Fruit fly (Drosophila melanogaster): ENCODE results near the gene CG9586.
A peak's percentile ranks its signal among the peaks of the same experiment; 100 is the strongest.

The CG9586 gene

dm6 chr2L:9182504-9182928 lies 16.2 kb upstream of the CG9586 start:
- TF ChIP-seq CTCF (optimal IDR thresholded peaks at IDR 0.05) (no peak), CG8478 (optimal IDR thresholded peaks at IDR 0.05) (no peak)

- TF ChIP-seq CTCF (optimal IDR thresholded peaks at IDR 0.05) (no peak), CG8478 (optimal IDR thresholded peaks at IDR 0.05) (no peak)
Measured at dm6 chr2L:9181674-9182073, 15.4 kb upstream of the CG9586 start.

dm6 chr2L:9179285-9179684 lies 13.0 kb upstream of the CG9586 start:
- TF ChIP-seq CG8478 (optimal IDR thresholded peaks at IDR 0.05) = no peak
- no peak for TF ChIP-seq CTCF (optimal IDR thresholded peaks at IDR 0.05)

- TF ChIP-seq CTCF (optimal IDR thresholded peaks at IDR 0.05) = no peak
- TF ChIP-seq CG8478 (optimal IDR thresholded peaks at IDR 0.05) = no peak
Measured at dm6 chr2L:9178445-9179122, 12.3 kb upstream of the CG9586 start.

- TF ChIP-seq CG8478 (optimal IDR thresholded peaks at IDR 0.05) = no peak
- TF ChIP-seq CTCF (optimal IDR thresholded peaks at IDR 0.05) = no peak
Measured at dm6 chr2L:9176791-9177190, 10.5 kb upstream of the CG9586 start.

- TF ChIP-seq CG8478 (optimal IDR thresholded peaks at IDR 0.05) (no peak), CTCF (optimal IDR thresholded peaks at IDR 0.05) (peak in 1 of 2 experiments; percentile 15)
Measured at dm6 chr2L:9176114-9176553, 9.8 kb upstream of the CG9586 start.

dm6 chr2L:9175172-9175571 lies 8.9 kb upstream of the CG9586 start:
- no peak for TF ChIP-seq CG8478 (optimal IDR thresholded peaks at IDR 0.05)
- TF ChIP-seq CTCF (optimal IDR thresholded peaks at IDR 0.05) = no peak

dm6 chr2L:9173857-9174593 lies 7.7 kb upstream of the CG9586 start:
- TF ChIP-seq CTCF (optimal IDR thresholded peaks at IDR 0.05) (no peak), CG8478 (optimal IDR thresholded peaks at IDR 0.05) (no peak)

- TF ChIP-seq CG8478 (optimal IDR thresholded peaks at IDR 0.05) (no peak), CTCF (optimal IDR thresholded peaks at IDR 0.05) (no peak)
Measured at dm6 chr2L:9173343-9173742, 7.0 kb upstream of the CG9586 start.

- TF ChIP-seq CG8478 (optimal IDR thresholded peaks at IDR 0.05) = no peak
Measured at dm6 chr2L:9172866-9173265, 6.6 kb upstream of the CG9586 start.

- TF ChIP-seq CTCF (optimal IDR thresholded peaks at IDR 0.05) = no peak
- no peak for TF ChIP-seq CG8478 (optimal IDR thresholded peaks at IDR 0.05)
Measured at dm6 chr2L:9168014-9168651, 1.8 kb upstream of the CG9586 start.

- TF ChIP-seq CG8478 (optimal IDR thresholded peaks at IDR 0.05) (no peak), CTCF (optimal IDR thresholded peaks at IDR 0.05) (no peak)
Measured at dm6 chr2L:9167001-9167400, 687 bp upstream of the CG9586 start.

dm6 chr2L:9164797-9165196 lies 1.5 kb downstream of the CG9586 start:
- TF ChIP-seq CTCF (optimal IDR thresholded peaks at IDR 0.05) (no peak), CG8478 (optimal IDR thresholded peaks at IDR 0.05) (no peak)

- TF ChIP-seq CTCF (optimal IDR thresholded peaks at IDR 0.05) = no peak
- TF ChIP-seq CG8478 (optimal IDR thresholded peaks at IDR 0.05) = no peak
Measured at dm6 chr2L:9163935-9164334, 2.4 kb downstream of the CG9586 start, which contains the start of gene CG13108. CG13108 (plus strand) TSS chr2L:9164235.

dm6 chr2L:9160090-9160489 lies 6.2 kb downstream of the CG9586 start:
- no peak for TF ChIP-seq CG8478 (optimal IDR thresholded peaks at IDR 0.05)
- no peak for TF ChIP-seq CTCF (optimal IDR thresholded peaks at IDR 0.05)

dm6 chr2L:9158341-9158740 lies 8.0 kb downstream of the CG9586 start:
- TF ChIP-seq CTCF (optimal IDR thresholded peaks at IDR 0.05) = peak; percentile 49 to 60
- TF ChIP-seq CG8478 (optimal IDR thresholded peaks at IDR 0.05) = no peak

Measured in S2 (cell line).